Fruit fly (Drosophila melanogaster): ENCODE results near the gene CG5516.

dm6 chr3R:15927172-15927571, 36.5 kb upstream of the CG5516 start:
- TF ChIP-seq CTCF (optimal IDR thresholded peaks at IDR 0.05) (no peak), CG8478 (optimal IDR thresholded peaks at IDR 0.05) (no peak)

Data from S2 (cell line).